Worm (Caenorhabditis elegans) whole organism, early embryonic: Measurements from ENCODE around the gene ogt-1.

Experiments
- B0310.2 ChIP-seq: sonication (generic microtip); optimal IDR thresholded peaks from 2 replicates; lab custom pipeline; 2016; ENCODE audit warnings: mild to moderate bottlenecking, missing genetic modification characterization, missing compliant biosample characterization
- F13C5.2 ChIP-seq: sonication (generic microtip); optimal IDR thresholded peaks from 2 replicates; lab custom pipeline; 2017; ENCODE audit warnings: mild to moderate bottlenecking, missing genetic modification characterization, inconsistent platforms, missing compliant biosample characterization
- ceh-36 ChIP-seq: sonication (generic microtip); optimal IDR thresholded peaks from 2 replicates; lab custom pipeline; 2016; ENCODE audit warnings: missing genetic modification characterization, inconsistent platforms, missing compliant biosample characterization
- ets-7 ChIP-seq: sonication (generic microtip); optimal IDR thresholded peaks from 2 replicates; lab custom pipeline; 2016; ENCODE audit warnings: missing genotype, missing genetic modification characterization, missing compliant biosample characterization
- hmbx-1 ChIP-seq: sonication (generic microtip); optimal IDR thresholded peaks from 2 replicates; lab custom pipeline; 2016; ENCODE audit warnings: mild to moderate bottlenecking, missing genetic modification characterization, missing compliant biosample characterization
- hnd-1 ChIP-seq: sonication (generic microtip); optimal IDR thresholded peaks from 2 replicates; lab custom pipeline; 2016; ENCODE audit warnings: missing genetic modification characterization, missing compliant biosample characterization
- tra-4 ChIP-seq: sonication (generic microtip); optimal IDR thresholded peaks from 2 replicates; lab custom pipeline; 2017; ENCODE audit warnings: missing genetic modification characterization, missing compliant biosample characterization

DNA sequence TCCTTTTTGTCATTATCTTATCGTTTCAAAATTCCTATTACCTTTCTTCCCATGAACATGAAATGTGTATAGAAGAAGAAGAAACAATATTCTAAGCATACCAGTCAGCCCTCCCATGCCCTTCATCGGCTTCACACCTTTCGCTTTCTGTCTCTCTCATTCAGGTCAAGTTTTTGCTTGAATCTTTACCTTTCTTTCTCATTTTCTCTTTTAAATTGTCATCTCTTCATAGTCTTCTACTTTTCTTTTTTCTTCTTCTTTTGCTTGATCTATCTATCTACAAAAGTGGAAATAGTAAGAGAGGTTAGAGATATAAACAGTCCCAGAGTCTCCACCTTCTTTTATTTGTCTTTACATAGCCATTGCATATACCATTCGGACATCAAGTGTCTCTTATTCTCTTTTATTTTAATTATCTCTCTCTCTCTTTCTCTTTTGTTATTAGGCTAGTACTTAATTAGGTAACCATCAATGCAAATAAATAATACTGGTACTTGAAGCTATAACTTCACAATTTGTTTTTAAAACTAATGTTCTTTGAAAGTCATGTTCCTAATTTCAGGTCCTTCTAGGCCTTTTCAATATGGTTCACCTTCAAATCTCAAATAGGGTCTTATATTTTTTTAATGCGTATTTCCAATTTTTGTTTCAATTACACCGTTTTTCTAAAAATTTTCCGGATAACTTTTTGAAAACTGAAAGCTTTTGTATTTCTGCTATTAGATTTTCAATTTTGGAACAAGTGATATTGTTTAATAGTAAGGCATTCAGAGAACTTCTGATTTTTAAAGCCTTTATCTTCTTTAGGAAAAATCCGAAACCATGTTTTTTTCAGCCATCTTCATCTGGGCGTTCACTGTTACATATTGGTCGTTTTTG is 48.0 kb upstream of the ogt-1 start, which contains the start of gene dpy-31:
- TF ChIP-seq B0310.2: no peak
- no peak for TF ChIP-seq hmbx-1 (tag; lab: Kevin White, UChicago)
- TF ChIP-seq ceh-36 (tag; lab: Kevin White, UChicago): no peak
- TF ChIP-seq tra-4 (tag; lab: Kevin White, UChicago): no peak
- no peak for TF ChIP-seq F13C5.2
- no peak for TF ChIP-seq hnd-1 (tag; lab: Kevin White, UChicago)
- no peak for TF ChIP-seq ets-7 (tag; lab: Kevin White, UChicago)
